Worm (Caenorhabditis elegans) whole organism, early embryonic: ENCODE measurements around the gene T10D4.14.
"Not testable (repeated sequence)": the region's sequence is repeated elsewhere in the genome, so short reads cannot be mapped to it uniquely, and the experiment has no call there.

Experiments used
- B0310.2 ChIP-seq: sonication (generic microtip); optimal IDR thresholded peaks from 2 replicates; lab custom pipeline; 2016; ENCODE audit warnings: mild to moderate bottlenecking, missing genetic modification characterization, missing compliant biosample characterization
- ceh-13 ChIP-seq: fragments of 200-800 bp; sonication (Bioruptor generic); optimal IDR thresholded peaks from 2 replicates; lab custom pipeline; 2018; ENCODE audit warnings: mild to moderate bottlenecking, missing genetic modification characterization, missing compliant biosample characterization
- flt-1 ChIP-seq: fragments of 200-800 bp; sonication (Bioruptor generic); IDR thresholded peaks from 2 replicates; pipeline ENCODE4 v1.3.6; 2022; ENCODE audit warnings: missing genetic modification characterization, missing compliant biosample characterization
- hmbx-1 ChIP-seq: sonication (generic microtip); optimal IDR thresholded peaks from 2 replicates; lab custom pipeline; 2016; ENCODE audit warnings: mild to moderate bottlenecking, missing genetic modification characterization, missing compliant biosample characterization

- not testable (repeated sequence) for TF ChIP-seq hmbx-1 (tag; lab: Kevin White, UChicago); flt-1; ceh-13 (GFP tag; lab: Kevin White, UChicago); B0310.2 (tag; lab: Kevin White, UChicago)
Measured at ce11 chrII:3189038-3189437, 37.5 kb upstream of the T10D4.14 start, which contains the start of gene Y27F2A.11.
